Worm (Caenorhabditis elegans) whole organism, young adult: ENCODE results near the gene Y54G11A.7.

Source experiments
- B0336.3 ChIP-seq: fragments of 200-800 bp; sonication (Bioruptor generic); IDR thresholded peaks from 2 replicates; pipeline ENCODE4 v1.3.6; 2022; ENCODE audit warnings: missing genetic modification characterization, missing compliant biosample characterization
- C06A6.2 ChIP-seq: fragments of 200-800 bp; sonication (Bioruptor generic); conservative IDR thresholded peaks from 2 replicates; pipeline ENCODE4 v1.3.6; 2022; ENCODE audit warnings: missing genetic modification characterization, missing compliant biosample characterization
- C17E4.6 ChIP-seq: fragments of 200-800 bp; sonication (Bioruptor generic); IDR thresholded peaks from 2 replicates; pipeline ENCODE4 v1.3.6; 2022; ENCODE audit warnings: missing genetic modification reagents, missing genetic modification characterization, missing compliant biosample characterization
- F57A8.1 ChIP-seq: fragments of 200-800 bp; sonication (Bioruptor generic); optimal IDR thresholded peaks from 2 replicates; lab custom pipeline; 2018; ENCODE audit warnings: mild to moderate bottlenecking, missing genetic modification characterization, moderate library complexity, missing compliant biosample characterization
- F57C9.4 ChIP-seq: sonication (generic microtip); optimal IDR thresholded peaks from 2 replicates; lab custom pipeline; 2017; ENCODE audit warnings: mild to moderate bottlenecking, missing genetic modification characterization, missing compliant biosample characterization
- K11D2.4 ChIP-seq: fragments of 200-800 bp; sonication (Bioruptor generic); IDR thresholded peaks from 2 replicates; pipeline ENCODE4 v1.3.6; 2022; ENCODE audit warnings: missing genetic modification reagents, missing genetic modification characterization, missing compliant biosample characterization
- T07F8.4 ChIP-seq: sonication (generic microtip); optimal IDR thresholded peaks from 2 replicates; lab custom pipeline; 2016; ENCODE audit warnings: mild to moderate bottlenecking, missing genetic modification characterization, moderate library complexity, missing compliant biosample characterization
- Y67H2A.10 ChIP-seq: fragments of 200-800 bp; sonication (Bioruptor generic); conservative IDR thresholded peaks from 2 replicates; pipeline ENCODE4 v1.3.6; 2022; ENCODE audit warnings: missing genetic modification reagents, missing genetic modification characterization, missing compliant biosample characterization
- Y79H2A.3 ChIP-seq: fragments of 200-800 bp; sonication (Bioruptor generic); conservative IDR thresholded peaks from 2 replicates; pipeline ENCODE4 v1.3.6; 2022; ENCODE audit warnings: missing genetic modification reagents, missing genetic modification characterization, missing compliant biosample characterization
- ZK185.1 ChIP-seq: sonication (generic microtip); optimal IDR thresholded peaks from 2 replicates; lab custom pipeline; 2016; ENCODE audit warnings: mild to moderate bottlenecking, missing genetic modification characterization, missing compliant biosample characterization; ENCODE audit not compliant: poor library complexity, severe bottlenecking
- akir-1 ChIP-seq: fragments of 200-800 bp; sonication (Bioruptor generic); optimal IDR thresholded peaks from 2 replicates; lab custom pipeline; 2018; ENCODE audit warnings: mild to moderate bottlenecking, missing genetic modification characterization, moderate library complexity, missing compliant biosample characterization
- aptf-2 ChIP-seq: fragments of 200-800 bp; sonication (Bioruptor generic); conservative IDR thresholded peaks from 2 replicates; pipeline ENCODE4 v1.3.6; 2022; ENCODE audit warnings: missing genetic modification reagents, missing genetic modification characterization, missing compliant biosample characterization
- athp-1 ChIP-seq: sonication (generic microtip); optimal IDR thresholded peaks from 2 replicates; lab custom pipeline; 2017; ENCODE audit warnings: mild to moderate bottlenecking, missing genetic modification characterization, missing compliant biosample characterization
- attf-5 ChIP-seq: fragments of 200-800 bp; sonication (Bioruptor generic); optimal IDR thresholded peaks from 2 replicates; lab custom pipeline; 2018; ENCODE audit warnings: mild to moderate bottlenecking, missing genetic modification characterization, missing compliant biosample characterization
- cebp-1 ChIP-seq, 2 experiments: fragments of 200-800 bp in 1 of 2; sonication (Bioruptor generic) in 1 of 2; sonication (generic microtip) in 1 of 2; IDR thresholded peaks in 1 of 2; optimal IDR thresholded peaks in 1 of 2; 2 replicates each; pipeline versions ENCODE4 v1.3.6 to Lab custom; 2017 to 2022; ENCODE audit warnings: missing compliant biosample characterization in 2 of 2, missing genetic modification characterization in 2 of 2, mild to moderate bottlenecking in 1 of 2, missing genetic modification reagents in 1 of 2, moderate library complexity in 1 of 2
- cebp-2 ChIP-seq: fragments of 200-800 bp; sonication (Bioruptor generic); IDR thresholded peaks from 2 replicates; pipeline ENCODE4 v1.3.6; 2022; ENCODE audit warnings: missing genetic modification characterization, missing compliant biosample characterization
- ceh-100 ChIP-seq: fragments of 200-800 bp; sonication (Bioruptor generic); IDR thresholded peaks from 2 replicates; pipeline ENCODE4 v1.3.6; 2022; ENCODE audit warnings: missing genetic modification reagents, missing genetic modification characterization, missing compliant biosample characterization
- ceh-27 ChIP-seq: fragments of 200-800 bp; sonication (Bioruptor generic); optimal IDR thresholded peaks from 2 replicates; lab custom pipeline; 2018; ENCODE audit warnings: mild to moderate bottlenecking, missing genetic modification characterization, moderate library complexity, missing compliant biosample characterization
- chd-7 ChIP-seq: sonication (generic microtip); optimal IDR thresholded peaks from 2 replicates; lab custom pipeline; 2016; ENCODE audit warnings: mild to moderate bottlenecking, missing genetic modification characterization, moderate library complexity, missing compliant biosample characterization
- dox-1 ChIP-seq: fragments of 200-800 bp; sonication (Bioruptor generic); IDR thresholded peaks from 2 replicates; pipeline ENCODE4 v1.3.6; 2022; ENCODE audit warnings: missing genetic modification reagents, missing genetic modification characterization, missing compliant biosample characterization
- efl-1 ChIP-seq: fragments of 150-350 bp; optimal IDR thresholded peaks from 2 replicates; lab custom pipeline; 2014; ENCODE audit warnings: missing biosample characterization, missing genetic modification reagents, missing genetic modification characterization
- ekl-4 ChIP-seq: fragments of 200-800 bp; sonication (Bioruptor generic); IDR thresholded peaks from 2 replicates; pipeline ENCODE4 v1.3.6; 2022; ENCODE audit warnings: missing genetic modification reagents, missing genetic modification characterization, missing compliant biosample characterization
- gei-17 ChIP-seq: fragments of 200-800 bp; sonication (Bioruptor generic); optimal IDR thresholded peaks from 2 replicates; lab custom pipeline; 2018; ENCODE audit warnings: mild to moderate bottlenecking, missing genetic modification characterization, missing compliant biosample characterization
- hmg-1.2 ChIP-seq: fragments of 200-800 bp; sonication (Bioruptor generic); IDR thresholded peaks from 2 replicates; pipeline ENCODE4 v1.3.6; 2022; ENCODE audit warnings: missing genetic modification reagents, missing genetic modification characterization, missing compliant biosample characterization
- hsf-1 ChIP-seq: fragments of 200-800 bp; sonication (Bioruptor generic); IDR thresholded peaks from 2 replicates; pipeline ENCODE4 v1.3.6; 2022; ENCODE audit warnings: missing genetic modification reagents, missing genetic modification characterization, missing compliant biosample characterization
- lag-1 ChIP-seq: fragments of 200-800 bp; sonication (Bioruptor generic); IDR thresholded peaks from 2 replicates; pipeline ENCODE4 v1.3.6; 2022; ENCODE audit warnings: missing genetic modification reagents, missing genetic modification characterization, missing compliant biosample characterization
- let-526 ChIP-seq: fragments of 200-800 bp; sonication (Bioruptor generic); IDR thresholded peaks from 2 replicates; pipeline ENCODE4 v1.3.6; 2022; ENCODE audit warnings: missing genetic modification reagents, missing genetic modification characterization, missing compliant biosample characterization
- let-607 ChIP-seq, 2 experiments: fragments of 200-800 bp in 1 of 2; sonication (Bioruptor generic) in 1 of 2; sonication (generic microtip) in 1 of 2; optimal IDR thresholded peaks; 2 replicates each; lab custom pipeline; 2016 to 2018; ENCODE audit warnings: mild to moderate bottlenecking in 2 of 2, missing compliant biosample characterization in 2 of 2, missing genetic modification characterization in 2 of 2, moderate library complexity in 2 of 2, missing genotype in 1 of 2
- lin-26 ChIP-seq: fragments of 200-800 bp; sonication (Bioruptor generic); IDR thresholded peaks from 2 replicates; pipeline ENCODE4 v1.3.6; 2022; ENCODE audit warnings: missing genetic modification reagents, missing genetic modification characterization, missing compliant biosample characterization
- madf-10 ChIP-seq: sonication (generic microtip); optimal IDR thresholded peaks from 2 replicates; lab custom pipeline; 2016; ENCODE audit warnings: mild to moderate bottlenecking, missing genetic modification characterization, missing compliant biosample characterization
- madf-3 ChIP-seq: fragments of 200-800 bp; sonication (Bioruptor generic); IDR thresholded peaks from 2 replicates; pipeline ENCODE4 v1.3.6; 2022; ENCODE audit warnings: missing genetic modification reagents, missing genetic modification characterization, missing compliant biosample characterization
- mcd-1 ChIP-seq: fragments of 200-800 bp; sonication (Bioruptor generic); IDR thresholded peaks from 2 replicates; pipeline ENCODE4 v1.3.6; 2022; ENCODE audit warnings: missing genetic modification reagents, missing genetic modification characterization, missing compliant biosample characterization
- mel-28 ChIP-seq: sonication (generic microtip); optimal IDR thresholded peaks from 2 replicates; lab custom pipeline; 2016; ENCODE audit warnings: borderline replicate concordance, mild to moderate bottlenecking, missing genetic modification characterization, missing compliant biosample characterization
- nhr-80 ChIP-seq: sonication (generic microtip); optimal IDR thresholded peaks from 2 replicates; lab custom pipeline; 2016; ENCODE audit warnings: missing genetic modification characterization, missing compliant biosample characterization
- pbrm-1 ChIP-seq: fragments of 200-800 bp; sonication (Bioruptor generic); IDR thresholded peaks from 2 replicates; pipeline ENCODE4 v1.3.6; 2022; ENCODE audit warnings: missing genetic modification reagents, missing genetic modification characterization, missing compliant biosample characterization
- sea-2 ChIP-seq: fragments of 200-800 bp; sonication (Bioruptor generic); IDR thresholded peaks from 2 replicates; pipeline ENCODE4 v1.3.6; 2022; ENCODE audit warnings: missing genetic modification characterization, missing compliant biosample characterization
- snpc-4 ChIP-seq, 5 experiments: fragments of 150-350 bp in 1 of 5; sonication (generic microtip) in 4 of 5; optimal IDR thresholded peaks; 2 replicates each; lab custom pipeline; 2014 to 2018; ENCODE audit warnings: missing genetic modification characterization in 5 of 5, missing biosample characterization in 3 of 5, antibody characterized with exemption in 2 of 5, mild to moderate bottlenecking in 2 of 5, missing compliant biosample characterization in 2 of 5, missing genotype in 2 of 5, moderate library complexity in 2 of 5, missing genetic modification reagents in 1 of 5
- somi-1 ChIP-seq: fragments of 200-800 bp; sonication (Bioruptor generic); optimal IDR thresholded peaks from 2 replicates; lab custom pipeline; 2018; ENCODE audit warnings: mild to moderate bottlenecking, missing genetic modification characterization, missing compliant biosample characterization
- sptf-2 ChIP-seq: fragments of 200-800 bp; sonication (Bioruptor generic); optimal IDR thresholded peaks from 2 replicates; lab custom pipeline; 2018; ENCODE audit warnings: mild to moderate bottlenecking, missing genetic modification characterization, missing compliant biosample characterization
- ztf-18 ChIP-seq: sonication (generic microtip); optimal IDR thresholded peaks from 2 replicates; lab custom pipeline; 2016; ENCODE audit warnings: missing genotype, mild to moderate bottlenecking, missing genetic modification characterization, missing compliant biosample characterization
- ztf-25 ChIP-seq: fragments of 200-800 bp; sonication (Bioruptor generic); IDR thresholded peaks from 2 replicates; pipeline ENCODE4 v1.3.6; 2022; ENCODE audit warnings: missing genetic modification reagents, missing genetic modification characterization, missing compliant biosample characterization
- ztf-3 ChIP-seq: fragments of 200-800 bp; sonication (Bioruptor generic); optimal IDR thresholded peaks from 2 replicates; lab custom pipeline; 2018; ENCODE audit warnings: mild to moderate bottlenecking, missing genetic modification characterization, missing compliant biosample characterization

Gene Y54G11A.7

ce11 chrII:14249489-14249888 is 47.6 kb upstream of the Y54G11A.7 start (continued):
- no peak for TF ChIP-seq T07F8.4 (tag; lab: Kevin White, UChicago)
- no peak for TF ChIP-seq madf-3
- no peak for TF ChIP-seq sptf-2
- no peak for TF ChIP-seq ztf-3 (GFP tag; lab: Kevin White, UChicago)
- TF ChIP-seq lag-1 (GFP tag; lab: Robert Waterston, UW), result no peak
- no peak for TF ChIP-seq ceh-27 (GFP tag; lab: Kevin White, UChicago)

ce11 chrII:14250147-14250965 is 46.7 kb upstream of the Y54G11A.7 start, which contains the start of gene hmg-1.1:
TSS of gene hmg-1.1 (plus strand) at chrII:14250695.
- TF ChIP-seq attf-5 (GFP tag; lab: Kevin White, UChicago) (peak; percentile 81), K11D2.4 (GFP tag; lab: Robert Waterston, UW) (peak; percentile 19; the same call in 1 of the 2 replicates), mel-28 (tag; lab: Kevin White, UChicago) (no peak), athp-1 (tag; lab: Kevin White, UChicago) (peak; percentile 8), pbrm-1 (peak; percentile 14; the same call in 1 of the 2 replicates), lin-26 (peak; percentile 56; the same call in 1 of the 2 replicates), hsf-1 (GFP tag; lab: Robert Waterston, UW) (0 out of 2 replicates have a peak, but pooled peaks have one; percentile 7), hmg-1.2 (GFP tag; lab: Robert Waterston, UW) (peak; percentile 57; the same call in 1 of the 2 replicates), C17E4.6 (GFP tag; lab: Robert Waterston, UW) (peak; percentile 13; the same call in 1 of the 2 replicates), chd-7 (tag; lab: Kevin White, UChicago) (peak; percentile 70), aptf-2 (GFP tag; lab: Robert Waterston, UW) (0 out of 2 replicates have a peak, but pooled peaks have one; percentile 42), Y67H2A.10 (GFP tag; lab: Robert Waterston, UW) (no peak), madf-10 (tag; lab: Kevin White, UChicago) (peak; percentile 67), efl-1 (no peak), ekl-4 (0 out of 2 replicates have a peak, but pooled peaks have one; percentile 54), ceh-27 (GFP tag; lab: Kevin White, UChicago) (peak; percentile 87), somi-1 (GFP tag; lab: Kevin White, UChicago) (peak; percentile 29), ztf-18 (tag; lab: Kevin White, UChicago) (peak; percentile 82), lag-1 (GFP tag; lab: Robert Waterston, UW) (0 out of 2 replicates have a peak, but pooled peaks have one; percentile 36), gei-17 (GFP tag; lab: Kevin White, UChicago) (peak; percentile 49), snpc-4 (GFP tag; optimal IDR thresholded peaks at IDR 0.05; lab: Kevin White, UChicago) (no peak), snpc-4 (tag; optimal IDR thresholded peaks at IDR 0.05; lab: Kevin White, UChicago) (peak; percentile 17 to 70 (median 52)), cebp-2 (GFP tag; lab: Robert Waterston, UW) (peak; percentile 83; the same call in 1 of the 2 replicates), ztf-25 (GFP tag; lab: Robert Waterston, UW) (no peak), F57C9.4 (tag; lab: Kevin White, UChicago) (no peak), ceh-100 (GFP tag; lab: Robert Waterston, UW) (peak; percentile 9; the same call in 1 of the 2 replicates), T07F8.4 (tag; lab: Kevin White, UChicago) (no peak), Y79H2A.3 (GFP tag; lab: Robert Waterston, UW) (no peak), let-607 (tag; optimal IDR thresholded peaks at IDR 0.05; lab: Kevin White, UChicago) (peak; percentile 80 to 95), mcd-1 (GFP tag; lab: Robert Waterston, UW) (peak; percentile 69), nhr-80 (tag; lab: Kevin White, UChicago) (peak; percentile 93), akir-1 (peak; percentile 35), B0336.3 (peak; percentile 57), F57A8.1 (GFP tag; lab: Kevin White, UChicago) (no peak), cebp-1 (GFP tag; IDR thresholded peaks at IDR 0.05; lab: Robert Waterston, UW) (no peak), cebp-1 (tag; optimal IDR thresholded peaks at IDR 0.05; lab: Kevin White, UChicago) (peak; percentile 82), dox-1 (GFP tag; lab: Robert Waterston, UW) (peak; percentile 88), sea-2 (no peak), madf-3 (0 out of 2 replicates have a peak, but pooled peaks have one; percentile 52), C06A6.2 (peak; percentile 23; the same call in 1 of the 2 replicates), let-526 (GFP tag; lab: Robert Waterston, UW) (0 out of 2 replicates have a peak, but pooled peaks have one; percentile 38), ZK185.1 (tag; lab: Kevin White, UChicago) (peak; percentile 41)
